Worm (Caenorhabditis elegans): ENCODE measurements around the gene stdh-1.

ce11 chrV:13942082-13942481 lies 35.8 kb downstream of the stdh-1 start, which contains the start of gene dpr-1:
- no peak for TF ChIP-seq W03F9.2 (tag; optimal IDR thresholded peaks at IDR 0.05)
- no peak for TF ChIP-seq him-1 (tag; optimal IDR thresholded peaks at IDR 0.05)
- no peak for TF ChIP-seq dao-5 (tag; optimal IDR thresholded peaks at IDR 0.05)
